Worm (Caenorhabditis elegans) whole organism, L1 larva: ENCODE data around the gene K01A11.3.

Experiments
- F16B12.6 ChIP-seq: fragments of 150-350 bp; optimal IDR thresholded peaks from 2 replicates; lab custom pipeline; 2014; ENCODE audit warnings: missing biosample characterization, missing genetic modification characterization
- ama-1 ChIP-seq: fragments of 150-350 bp; optimal IDR thresholded peaks from 2 replicates; lab custom pipeline; 2014
- ceh-63 ChIP-seq: fragments of 200-800 bp; sonication (Bioruptor generic); optimal IDR thresholded peaks from 2 replicates; lab custom pipeline; 2018; ENCODE audit warnings: mild to moderate bottlenecking, missing genetic modification characterization, missing compliant biosample characterization
- ceh-8 ChIP-seq: fragments of 200-800 bp; sonication (Bioruptor generic); optimal IDR thresholded peaks from 2 replicates; lab custom pipeline; 2018; ENCODE audit warnings: mild to moderate bottlenecking, missing genetic modification characterization, moderate library complexity, missing compliant biosample characterization
- efl-1 ChIP-seq, 4 experiments: fragments of 150-350 bp; optimal IDR thresholded peaks in 3 of 4; peaks in 1 of 4; 1 replicate in 1 of 4; 2 replicates in 3 of 4; lab custom pipeline; 2014; ENCODE audit warnings: missing biosample characterization in 2 of 4, missing genetic modification characterization in 2 of 4, missing genetic modification reagents in 2 of 4
- efl-3 ChIP-seq: fragments of 200-800 bp; sonication (Bioruptor generic); optimal IDR thresholded peaks from 2 replicates; lab custom pipeline; 2018; ENCODE audit warnings: mild to moderate bottlenecking, missing genetic modification characterization, missing compliant biosample characterization
- egl-27 ChIP-seq, 2 experiments: fragments of 150-350 bp in 1 of 2; sonication (generic microtip); optimal IDR thresholded peaks; 3 replicates each; lab custom pipeline; 2017 to 2018; ENCODE audit warnings: missing biosample characterization in 2 of 2, missing genetic modification characterization in 2 of 2, missing genetic modification reagents in 2 of 2
- elt-3 ChIP-seq, 6 experiments: fragments of 150-350 bp in 1 of 6; sonication (generic microtip); optimal IDR thresholded peaks; 2 replicates each; lab custom pipeline; 2017 to 2018; ENCODE audit warnings: missing biosample characterization in 6 of 6, missing genetic modification characterization in 6 of 6, inconsistent platforms in 1 of 6
- fkh-4 ChIP-seq: sonication (generic microtip); optimal IDR thresholded peaks from 2 replicates; lab custom pipeline; 2016; ENCODE audit warnings: missing compliant biosample characterization, missing genetic modification characterization, borderline replicate concordance
- fkh-8 ChIP-seq: sonication (generic microtip); optimal IDR thresholded peaks from 2 replicates; lab custom pipeline; 2016; ENCODE audit warnings: mild to moderate bottlenecking, missing genetic modification characterization, missing compliant biosample characterization
- fos-1 ChIP-seq: fragments of 150-350 bp; optimal IDR thresholded peaks from 2 replicates; lab custom pipeline; 2014; ENCODE audit warnings: missing biosample characterization, missing genetic modification characterization
- hlh-17 ChIP-seq: fragments of 200-800 bp; sonication (Bioruptor generic); optimal IDR thresholded peaks from 2 replicates; lab custom pipeline; 2018; ENCODE audit warnings: missing genetic modification characterization, mild to moderate bottlenecking, missing compliant biosample characterization, moderate library complexity, borderline replicate concordance
- hlh-4 ChIP-seq: sonication (generic microtip); optimal IDR thresholded peaks from 2 replicates; lab custom pipeline; 2016; ENCODE audit warnings: mild to moderate bottlenecking, missing genetic modification characterization, missing compliant biosample characterization
- hpl-2 ChIP-seq: fragments of 150-350 bp; optimal IDR thresholded peaks from 2 replicates; lab custom pipeline; 2014; ENCODE audit warnings: missing biosample characterization, missing genetic modification reagents, missing genetic modification characterization
- lin-13 ChIP-seq: fragments of 150-350 bp; optimal IDR thresholded peaks from 2 replicates; lab custom pipeline; 2014; ENCODE audit warnings: missing biosample characterization, missing genetic modification reagents, missing genetic modification characterization
- lin-15B ChIP-seq: fragments of 150-350 bp; sonication (generic microtip); optimal IDR thresholded peaks from 3 replicates; lab custom pipeline; 2014; ENCODE audit warnings: missing biosample characterization, missing genetic modification characterization
- lin-35 ChIP-seq, 2 experiments: fragments of 150-350 bp; optimal IDR thresholded peaks; 2 replicates each; lab custom pipeline; 2014; ENCODE audit warnings: missing biosample characterization in 2 of 2, missing genetic modification characterization in 2 of 2, missing genetic modification reagents in 2 of 2
- mdl-1 ChIP-seq, 2 experiments: fragments of 150-350 bp; optimal IDR thresholded peaks; 2 replicates each; lab custom pipeline; 2014 to 2017; ENCODE audit warnings: missing biosample characterization in 2 of 2, missing genetic modification characterization in 2 of 2, inconsistent platforms in 1 of 2
- nhr-12 ChIP-seq: sonication (generic microtip); optimal IDR thresholded peaks from 2 replicates; lab custom pipeline; 2017; ENCODE audit warnings: missing biosample characterization, missing genetic modification characterization
- nhr-20 ChIP-seq: sonication (generic microtip); optimal IDR thresholded peaks from 2 replicates; lab custom pipeline; 2016; ENCODE audit warnings: mild to moderate bottlenecking, missing genetic modification characterization, missing compliant biosample characterization
- nhr-237 ChIP-seq: fragments of 150-350 bp; optimal IDR thresholded peaks from 2 replicates; lab custom pipeline; 2014; ENCODE audit warnings: missing biosample characterization, missing genetic modification characterization
- nhr-71 ChIP-seq: sonication (generic microtip); optimal IDR thresholded peaks from 2 replicates; lab custom pipeline; 2016; ENCODE audit warnings: mild to moderate bottlenecking, missing genetic modification characterization, moderate library complexity, missing compliant biosample characterization
- nhr-84 ChIP-seq: sonication (generic microtip); optimal IDR thresholded peaks from 2 replicates; lab custom pipeline; 2017; ENCODE audit warnings: missing biosample characterization, missing genetic modification characterization
- rnt-1 ChIP-seq: sonication (generic microtip); optimal IDR thresholded peaks from 2 replicates; lab custom pipeline; 2016; ENCODE audit warnings: mild to moderate bottlenecking, missing genetic modification characterization, moderate library complexity, missing compliant biosample characterization
- sox-4 ChIP-seq: sonication (generic microtip); optimal IDR thresholded peaks from 2 replicates; lab custom pipeline; 2016; ENCODE audit warnings: missing genetic modification characterization, missing compliant biosample characterization
- swsn-7 ChIP-seq: sonication (generic microtip); optimal IDR thresholded peaks from 2 replicates; lab custom pipeline; 2016; ENCODE audit warnings: missing genetic modification characterization, missing compliant biosample characterization
- unc-130 ChIP-seq: fragments of 150-350 bp; optimal IDR thresholded peaks from 2 replicates; lab custom pipeline; 2017; ENCODE audit warnings: missing biosample characterization, missing genetic modification characterization, inconsistent platforms
- unc-62 ChIP-seq: fragments of 150-350 bp; optimal IDR thresholded peaks from 2 replicates; lab custom pipeline; 2014; ENCODE audit warnings: missing biosample characterization, missing genetic modification reagents, missing genetic modification characterization
- unc-86 ChIP-seq: sonication (generic microtip); optimal IDR thresholded peaks from 2 replicates; lab custom pipeline; 2016; ENCODE audit warnings: missing genetic modification characterization, missing compliant biosample characterization
- vab-15 ChIP-seq: sonication (generic microtip); optimal IDR thresholded peaks from 2 replicates; lab custom pipeline; 2017; ENCODE audit warnings: missing genotype, mild to moderate bottlenecking, missing genetic modification characterization, missing compliant biosample characterization
- xbp-1 ChIP-seq: sonication (generic microtip); optimal IDR thresholded peaks from 2 replicates; lab custom pipeline; 2016; ENCODE audit warnings: missing genetic modification characterization, missing compliant biosample characterization

The K01A11.3 gene

DNA sequence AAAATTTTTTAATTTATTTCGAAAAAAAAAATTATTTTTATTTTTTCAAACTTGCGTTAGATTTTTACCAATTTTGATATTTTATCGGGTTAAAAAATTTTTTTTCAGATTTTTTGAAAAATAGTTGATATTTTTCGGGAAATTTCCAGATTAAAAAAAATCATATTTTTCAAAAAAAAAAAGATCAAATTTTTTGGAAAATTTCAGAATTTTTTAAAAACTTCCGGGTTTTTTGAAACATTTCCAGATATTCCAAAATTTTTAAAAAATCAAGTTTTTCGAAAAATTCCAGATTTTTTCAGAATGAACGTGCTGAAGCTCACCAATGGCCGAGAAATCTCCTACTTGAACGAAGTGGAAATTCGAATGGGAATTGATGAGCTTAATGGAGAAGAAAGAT, 27.0 kb downstream of the K01A11.3 start, which contains the start of gene metl-18:
TSS of gene metl-18 (plus strand) at position 301 of the 400 bp plus-strand sequence.
- TF ChIP-seq hlh-4 = no peak
- TF ChIP-seq efl-1 (optimal IDR thresholded peaks at IDR 0.05; lab: Kevin White, UChicago) = no peak
- TF ChIP-seq efl-1 (GFP tag; optimal IDR thresholded peaks at IDR 0.05 in 1 of 2; lab: Kevin White, UChicago) = peak in 1 of 2 experiments; percentile 34

DNA sequence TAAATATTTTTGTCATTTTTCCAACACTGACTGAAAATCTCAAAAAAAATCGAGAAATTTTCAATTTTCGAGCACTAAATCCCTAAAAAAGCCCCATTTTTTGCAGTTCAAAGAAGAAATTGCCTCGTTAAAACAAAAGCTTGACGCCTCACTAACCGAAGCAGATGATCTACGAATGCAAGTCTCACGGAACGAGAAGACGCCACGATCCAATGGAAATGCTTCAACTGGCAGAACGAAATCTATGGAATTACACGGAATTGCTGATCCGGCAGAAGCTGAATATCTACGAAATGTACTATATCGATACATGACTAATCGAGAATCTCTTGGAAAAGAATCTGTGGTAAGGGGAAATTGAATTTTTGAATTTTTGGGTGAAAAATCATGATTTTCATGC, 28.5 kb downstream of the K01A11.3 start:
- TF ChIP-seq unc-62 (GFP tag; lab: Kevin White, UChicago) = no peak

DNA sequence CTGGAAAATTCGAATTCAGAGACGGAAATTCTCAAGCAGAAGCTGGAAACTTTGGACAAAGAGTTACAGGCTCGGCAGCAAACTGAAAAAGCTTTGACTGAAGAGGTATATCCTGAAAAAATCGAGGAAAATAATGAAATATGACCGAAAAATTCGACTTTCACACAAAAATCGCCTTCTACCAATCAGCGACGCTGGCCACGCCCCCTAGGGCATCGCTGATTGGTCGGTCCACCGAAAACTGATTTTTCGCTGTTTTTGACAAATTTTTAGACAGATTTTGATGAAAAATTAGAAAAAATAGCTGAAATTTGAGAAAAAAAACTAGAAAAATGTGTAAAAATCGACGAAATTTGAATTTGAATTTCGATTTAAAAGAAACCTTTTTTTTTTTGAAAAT, 33.5 kb downstream of the K01A11.3 start:
- no peak for TF ChIP-seq nhr-237
- TF ChIP-seq efl-3 (GFP tag; lab: Kevin White, UChicago) = no peak
- TF ChIP-seq swsn-7 (tag; lab: Kevin White, UChicago) = no peak
- no peak for TF ChIP-seq rnt-1
- TF ChIP-seq unc-130 (tag; lab: Kevin White, UChicago) = no peak
- no peak for TF ChIP-seq nhr-84

DNA sequence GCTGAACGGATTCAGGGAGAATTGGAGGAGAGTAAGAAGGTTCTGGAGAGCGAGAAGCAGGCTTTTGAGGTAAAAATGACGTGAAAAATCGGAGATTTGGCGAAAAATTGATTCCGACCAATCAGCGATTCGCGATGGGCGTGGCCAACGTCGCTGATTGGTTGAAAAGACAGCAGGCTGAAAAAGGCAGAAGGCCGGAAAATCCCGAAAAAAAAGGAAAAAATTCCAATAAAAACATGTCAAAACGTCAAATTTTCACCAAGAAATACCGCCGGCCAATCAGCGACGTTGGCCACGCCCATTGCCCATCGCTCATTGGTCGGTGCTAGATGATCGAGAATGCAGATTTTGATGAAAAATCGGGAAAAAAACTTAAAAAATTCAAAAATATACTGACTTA, 35.0 kb downstream of the K01A11.3 start:
- no peak for TF ChIP-seq hlh-17 (GFP tag; lab: Kevin White, UChicago)
- TF ChIP-seq lin-35 (GFP tag; optimal IDR thresholded peaks at IDR 0.05; lab: Kevin White, UChicago) = no peak
- TF ChIP-seq ceh-63 (GFP tag; lab: Kevin White, UChicago) = no peak
- no peak for TF ChIP-seq vab-15 (tag; lab: Kevin White, UChicago)
- TF ChIP-seq ceh-8 = no peak
- TF ChIP-seq unc-86 (tag; lab: Kevin White, UChicago) = no peak
- no peak for TF ChIP-seq nhr-237
- TF ChIP-seq hpl-2 (GFP tag; lab: Kevin White, UChicago) = no peak
- TF ChIP-seq nhr-71 (tag; lab: Kevin White, UChicago) = no peak

DNA sequence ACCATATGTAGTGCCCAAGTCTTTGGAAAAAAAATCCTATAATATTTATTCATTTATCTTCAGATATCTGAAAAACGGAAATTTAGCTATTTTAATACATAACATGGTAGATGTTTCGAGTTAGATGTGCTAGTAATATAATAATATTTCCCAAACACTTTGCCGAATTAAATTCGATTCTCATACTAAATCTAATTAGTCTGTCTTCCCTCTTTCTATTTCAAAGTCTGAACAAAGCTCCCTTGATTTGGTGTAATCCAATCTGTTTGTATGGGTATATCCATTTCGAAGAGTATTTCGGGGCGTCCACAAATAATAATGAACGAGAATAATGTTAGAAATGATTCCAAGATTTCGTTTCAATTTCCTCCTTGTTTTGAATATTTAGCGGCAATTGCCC, 38.0 kb downstream of the K01A11.3 start:
- no peak for TF ChIP-seq fos-1 (tag; lab: Kevin White, UChicago)
- TF ChIP-seq efl-1 (optimal IDR thresholded peaks at IDR 0.05; lab: Kevin White, UChicago) = no peak
- TF ChIP-seq efl-1 (GFP tag; optimal IDR thresholded peaks at IDR 0.05 in 1 of 2; lab: Kevin White, UChicago) = peak in 1 of 2 experiments; percentile 17
- TF ChIP-seq sox-4 (tag; lab: Kevin White, UChicago) = no peak
- no peak for TF ChIP-seq vab-15 (tag; lab: Kevin White, UChicago)
- TF ChIP-seq F16B12.6 = no peak
- no peak for TF ChIP-seq hpl-2 (GFP tag; lab: Kevin White, UChicago)
- TF ChIP-seq, all 84 proteins: peak for 1

DNA sequence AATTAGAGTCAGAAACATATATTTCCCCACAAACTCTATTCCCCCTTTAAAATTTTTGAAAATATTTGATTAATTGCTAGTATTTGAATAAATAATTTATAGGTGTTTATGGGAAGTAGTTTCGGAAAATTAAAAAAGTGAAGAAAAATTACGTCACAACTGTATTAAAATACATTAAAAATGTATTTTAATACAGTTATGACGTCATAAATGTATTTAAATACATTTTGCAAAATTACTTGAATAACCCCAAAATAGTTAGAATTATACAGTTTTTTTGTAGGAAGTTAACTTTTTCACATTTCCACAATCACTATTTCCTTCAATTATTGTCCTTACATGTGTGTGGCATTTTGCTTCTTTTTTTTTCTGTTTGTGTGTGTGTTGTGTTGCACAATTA, 39.0 kb downstream of the K01A11.3 start:
- TF ChIP-seq mdl-1 (tag; optimal IDR thresholded peaks at IDR 0.05; lab: Kevin White, UChicago) = no peak
- TF ChIP-seq efl-3 (GFP tag; lab: Kevin White, UChicago) = no peak
- TF ChIP-seq fkh-8 (tag; lab: Kevin White, UChicago) = no peak
- TF ChIP-seq xbp-1 (tag; lab: Kevin White, UChicago) = no peak
- no peak for TF ChIP-seq egl-27 (tag; optimal IDR thresholded peaks at IDR 0.05; lab: Kevin White, UChicago)
- no peak for TF ChIP-seq nhr-20 (tag; lab: Kevin White, UChicago)
- TF ChIP-seq ama-1 (lab: Kevin White, UChicago) = no peak
- TF ChIP-seq ceh-8 = no peak
- no peak for TF ChIP-seq lin-15B
- TF ChIP-seq nhr-12 (tag; lab: Kevin White, UChicago) = no peak
- TF ChIP-seq fos-1 (tag; lab: Kevin White, UChicago) = no peak
- no peak for TF ChIP-seq elt-3 (tag; optimal IDR thresholded peaks at IDR 0.05; lab: Kevin White, UChicago)
- TF ChIP-seq fkh-4 (tag; lab: Kevin White, UChicago) = no peak
- no peak for TF ChIP-seq lin-13 (GFP tag; lab: Kevin White, UChicago)
